Fruit fly (Drosophila melanogaster) whole organism, embryonic: ENCODE measurements around the gene hng2.

Source experiments
- Blimp-1 ChIP-seq: fragments of 200-800 bp; sonication (Bioruptor generic); optimal IDR thresholded peaks from 3 replicates; lab custom pipeline; 2018; ENCODE audit warnings: missing biosample characterization, missing genetic modification characterization, mild to moderate bottlenecking, moderate library complexity, missing genetic modification reagents
- CG10147 ChIP-seq: fragments of 200-800 bp; sonication (Bioruptor generic); optimal IDR thresholded peaks from 2 replicates; lab custom pipeline; 2019; ENCODE audit warnings: missing biosample characterization, mild to moderate bottlenecking, missing genetic modification characterization, moderate library complexity
- CG10565 ChIP-seq: fragments of 200-800 bp; sonication (Bioruptor generic); optimal IDR thresholded peaks from 3 replicates; lab custom pipeline; 2016; ENCODE audit warnings: missing biosample characterization, mild to moderate bottlenecking, missing genetic modification characterization
- CG10979 ChIP-seq: fragments of 200-800 bp; sonication (Bioruptor generic); optimal IDR thresholded peaks from 2 replicates; lab custom pipeline; 2018; ENCODE audit warnings: missing biosample characterization, mild to moderate bottlenecking, missing genetic modification characterization, moderate library complexity
- CG11504 ChIP-seq: fragments of 200-800 bp; sonication (Bioruptor generic); optimal IDR thresholded peaks from 3 replicates; lab custom pipeline; 2019; ENCODE audit warnings: missing biosample characterization, mild to moderate bottlenecking, missing genetic modification characterization, moderate library complexity
- CG13287 ChIP-seq: fragments of 200-800 bp; sonication (Bioruptor generic); IDR thresholded peaks from 2 replicates; pipeline ENCODE4 v1.3.6; 2022; ENCODE audit warnings: missing biosample characterization, missing genetic modification characterization; ENCODE audit not compliant: partially characterized antibody
- CG13424 ChIP-seq: fragments of 200-800 bp; sonication (Bioruptor generic); optimal IDR thresholded peaks from 2 replicates; lab custom pipeline; 2019; ENCODE audit warnings: missing biosample characterization, mild to moderate bottlenecking, missing genetic modification characterization, moderate library complexity
- CG18011 ChIP-seq: fragments of 200-800 bp; sonication (Bioruptor generic); optimal IDR thresholded peaks from 2 replicates; lab custom pipeline; 2017; ENCODE audit warnings: missing biosample characterization, missing genetic modification characterization, mild to moderate bottlenecking, moderate library complexity, missing genotype
- CG2678 ChIP-seq: fragments of 200-800 bp; sonication (Bioruptor generic); optimal IDR thresholded peaks from 3 replicates; lab custom pipeline; 2019; ENCODE audit warnings: missing biosample characterization, mild to moderate bottlenecking, missing genetic modification characterization, moderate library complexity
- CG30020 ChIP-seq: fragments of 200-800 bp; optimal IDR thresholded peaks from 2 replicates; lab custom pipeline; 2019; ENCODE audit warnings: missing biosample characterization, mild to moderate bottlenecking, missing genetic modification characterization, moderate library complexity
- CG3407 ChIP-seq: fragments of 200-800 bp; sonication (Bioruptor generic); optimal IDR thresholded peaks from 2 replicates; lab custom pipeline; 2018; ENCODE audit warnings: missing biosample characterization, mild to moderate bottlenecking, missing genetic modification characterization
- CG3726 ChIP-seq: fragments of 200-800 bp; sonication (Bioruptor generic); IDR thresholded peaks from 3 replicates; pipeline ENCODE4, ENCODE4 v1.3.6; 2022; ENCODE audit warnings: missing biosample characterization, missing genetic modification characterization
- CG4282 ChIP-seq: fragments of 200-800 bp; sonication (Bioruptor generic); optimal IDR thresholded peaks from 2 replicates; lab custom pipeline; 2016; ENCODE audit warnings: missing biosample characterization, missing genetic modification characterization
- CG7928 ChIP-seq: fragments of 200-800 bp; sonication (Bioruptor generic); optimal IDR thresholded peaks from 2 replicates; lab custom pipeline; 2017; ENCODE audit warnings: missing biosample characterization, mild to moderate bottlenecking, missing genetic modification characterization
- CG7963 ChIP-seq: fragments of 200-800 bp; sonication (Bioruptor generic); IDR thresholded peaks from 3 replicates; pipeline ENCODE4 v1.3.6; 2022; ENCODE audit warnings: missing biosample characterization, missing genetic modification characterization; ENCODE audit not compliant: partially characterized antibody
- CG8924 ChIP-seq: fragments of 200-800 bp; optimal IDR thresholded peaks from 3 replicates; lab custom pipeline; 2019; ENCODE audit warnings: missing biosample characterization, mild to moderate bottlenecking, missing genetic modification characterization, moderate library complexity
- CG9609 ChIP-seq: fragments of 200-800 bp; sonication (Bioruptor generic); optimal IDR thresholded peaks from 3 replicates; lab custom pipeline; 2016; ENCODE audit warnings: missing biosample characterization, missing genetic modification characterization
- CG9876 ChIP-seq: fragments of 200-800 bp; sonication (Bioruptor generic); optimal IDR thresholded peaks from 2 replicates; lab custom pipeline; 2016; ENCODE audit warnings: missing biosample characterization, missing genetic modification characterization
- Dip3 ChIP-seq: fragments of 200-800 bp; sonication (Bioruptor generic); optimal IDR thresholded peaks from 3 replicates; lab custom pipeline; 2016; ENCODE audit warnings: missing biosample characterization, missing genetic modification characterization
- Ets97D ChIP-seq: fragments of 200-800 bp; sonication (Bioruptor generic); optimal IDR thresholded peaks from 3 replicates; lab custom pipeline; 2016; ENCODE audit warnings: missing biosample characterization, missing genetic modification characterization
- Gug ChIP-seq: fragments of 200-800 bp; sonication (Bioruptor generic); IDR thresholded peaks from 4 replicates; pipeline ENCODE4 v1.3.6; 2022; ENCODE audit warnings: missing biosample characterization, missing genetic modification characterization
- HHEX ChIP-seq: fragments of 200-800 bp; sonication (Bioruptor generic); optimal IDR thresholded peaks from 3 replicates; lab custom pipeline; 2017; ENCODE audit warnings: missing biosample characterization, mild to moderate bottlenecking, missing genetic modification characterization, missing genetic modification reagents
- HmgD ChIP-seq: fragments of 200-800 bp; sonication (Bioruptor generic); optimal IDR thresholded peaks from 3 replicates; lab custom pipeline; 2016; ENCODE audit warnings: missing biosample characterization, missing genetic modification characterization
- Jarid2 ChIP-seq: fragments of 200-800 bp; sonication (Bioruptor generic); optimal IDR thresholded peaks from 3 replicates; lab custom pipeline; 2017; ENCODE audit warnings: mild to moderate bottlenecking, missing biosample characterization, missing genetic modification reagents, missing genetic modification characterization
- Mes4 ChIP-seq: fragments of 200-800 bp; sonication (Bioruptor generic); optimal IDR thresholded peaks from 2 replicates; lab custom pipeline; 2016; ENCODE audit warnings: missing biosample characterization, missing genetic modification characterization
- Opbp ChIP-seq: fragments of 200-800 bp; sonication (Bioruptor generic); IDR thresholded peaks from 3 replicates; pipeline ENCODE4 v1.3.6; 2022; ENCODE audit warnings: missing biosample characterization, missing genetic modification characterization; ENCODE audit not compliant: partially characterized antibody
- Poxn ChIP-seq: fragments of 200-800 bp; sonication (Bioruptor generic); IDR thresholded peaks from 2 replicates; pipeline ENCODE4 v1.3.6; 2022; ENCODE audit warnings: missing biosample characterization, missing genetic modification characterization
- Scr ChIP-seq: fragments of 200-800 bp; sonication (Bioruptor generic); IDR thresholded peaks from 2 replicates; pipeline ENCODE4 v1.3.6; 2022; ENCODE audit warnings: missing biosample characterization, missing genetic modification characterization; ENCODE audit not compliant: partially characterized antibody
- Tbp ChIP-seq: fragments of >200 bp; optimal IDR thresholded peaks from 2 replicates; lab custom pipeline; 2018; ENCODE audit warnings: missing biosample characterization, missing genetic modification characterization
- crc ChIP-seq: fragments of 200-800 bp; sonication (Bioruptor generic); optimal IDR thresholded peaks from 2 replicates; lab custom pipeline; 2016; ENCODE audit warnings: missing biosample characterization, missing genetic modification characterization
- croc ChIP-seq: fragments of 200-800 bp; sonication (Bioruptor generic); conservative IDR thresholded peaks from 3 replicates; pipeline ENCODE4 v1.3.6; 2022; ENCODE audit warnings: missing biosample characterization, missing genetic modification characterization
- dati ChIP-seq: fragments of 200-800 bp; sonication (Bioruptor generic); IDR thresholded peaks from 2 replicates; pipeline ENCODE4 v1.3.6; 2022; ENCODE audit warnings: missing biosample characterization, missing genetic modification characterization
- disco-r ChIP-seq: fragments of 200-800 bp; sonication (Bioruptor generic); optimal IDR thresholded peaks from 2 replicates; lab custom pipeline; 2016; ENCODE audit warnings: missing biosample characterization, missing genetic modification characterization
- dmrt11E ChIP-seq: fragments of 200-800 bp; sonication (Bioruptor generic); optimal IDR thresholded peaks from 3 replicates; lab custom pipeline; 2018; ENCODE audit warnings: missing biosample characterization, mild to moderate bottlenecking, missing genetic modification characterization, moderate library complexity
- dpn ChIP-seq, 2 experiments: fragments of 200-800 bp; sonication (Bioruptor generic); optimal IDR thresholded peaks; 3 replicates each; lab custom pipeline; 2016; ENCODE audit warnings: missing biosample characterization in 2 of 2, missing genetic modification characterization in 2 of 2
- ewg ChIP-seq: fragments of 200-800 bp; sonication (Bioruptor generic); optimal IDR thresholded peaks from 3 replicates; lab custom pipeline; 2017; ENCODE audit warnings: mild to moderate bottlenecking, missing biosample characterization, missing genetic modification reagents, missing genetic modification characterization
- ftz-f1 ChIP-seq: fragments of 200-800 bp; sonication (Bioruptor generic); optimal IDR thresholded peaks from 2 replicates; lab custom pipeline; 2016; ENCODE audit warnings: missing biosample characterization, missing genetic modification characterization
- gce ChIP-seq: fragments of 200-800 bp; sonication (Bioruptor generic); IDR thresholded peaks from 3 replicates; pipeline ENCODE4 v1.3.6; 2022; ENCODE audit warnings: missing biosample characterization, missing genetic modification characterization
- gcm ChIP-seq: fragments of 200-800 bp; sonication (Bioruptor generic); optimal IDR thresholded peaks from 2 replicates; lab custom pipeline; 2019; ENCODE audit warnings: missing biosample characterization, mild to moderate bottlenecking, missing genetic modification characterization, moderate library complexity
- her ChIP-seq: fragments of 200-800 bp; sonication (Bioruptor generic); optimal IDR thresholded peaks from 2 replicates; lab custom pipeline; 2016; ENCODE audit warnings: missing biosample characterization, missing genetic modification characterization
- lmd ChIP-seq: fragments of 200-800 bp; sonication (Bioruptor generic); IDR thresholded peaks from 2 replicates; pipeline ENCODE4 v1.3.6; 2022; ENCODE audit warnings: missing biosample characterization, missing genetic modification characterization
- oc ChIP-seq: fragments of 200-800 bp; sonication (Bioruptor generic); optimal IDR thresholded peaks from 2 replicates; lab custom pipeline; 2018; ENCODE audit warnings: missing biosample characterization, mild to moderate bottlenecking, missing genetic modification characterization, moderate library complexity
- pb ChIP-seq: fragments of 200-800 bp; sonication (Bioruptor generic); optimal IDR thresholded peaks from 3 replicates; lab custom pipeline; 2016; ENCODE audit warnings: missing biosample characterization, missing genetic modification characterization
- row ChIP-seq: fragments of 200-800 bp; sonication (Bioruptor generic); IDR thresholded peaks from 3 replicates; pipeline ENCODE4 v1.3.6; 2022; ENCODE audit warnings: missing biosample characterization, missing genetic modification characterization
- sens ChIP-seq: fragments of 200-800 bp; sonication (Bioruptor generic); peaks from one replicate; lab custom pipeline; 2016; ENCODE audit warnings: missing biosample characterization, missing genetic modification characterization
- shn ChIP-seq: fragments of 200-800 bp; sonication (Bioruptor generic); optimal IDR thresholded peaks from 3 replicates; lab custom pipeline; 2016; ENCODE audit warnings: missing biosample characterization, missing genetic modification characterization
- sima ChIP-seq: fragments of 200-800 bp; sonication (Bioruptor generic); optimal IDR thresholded peaks from 2 replicates; lab custom pipeline; 2016; ENCODE audit warnings: missing biosample characterization, missing genetic modification characterization
- sna ChIP-seq: fragments of 200-800 bp; sonication (Bioruptor generic); IDR thresholded peaks from 2 replicates; pipeline ENCODE4 v1.3.6; 2022; ENCODE audit warnings: missing biosample characterization, missing genetic modification characterization; ENCODE audit not compliant: partially characterized antibody
- tgo ChIP-seq: fragments of 200-800 bp; sonication (Bioruptor generic); IDR thresholded peaks from 3 replicates; pipeline ENCODE4 v1.3.6; 2022; ENCODE audit warnings: missing biosample characterization, missing genetic modification characterization
- toy ChIP-seq: fragments of 200-800 bp; sonication (Bioruptor generic); IDR thresholded peaks from 2 replicates; pipeline ENCODE4 v1.3.6; 2022; ENCODE audit warnings: missing biosample characterization, missing genetic modification characterization
- zen ChIP-seq: fragments of 200-800 bp; sonication (Bioruptor generic); optimal IDR thresholded peaks from 3 replicates; lab custom pipeline; 2018; ENCODE audit warnings: missing biosample characterization, mild to moderate bottlenecking, missing genetic modification characterization, moderate library complexity

The hng2 gene

dm6 chr3R:8819551-8820057 is 13.5 kb downstream of the hng2 start (continued):
- TF ChIP-seq Tbp, result no peak
- TF ChIP-seq CG13424 (tag; lab: Kevin White, UChicago), result no peak
- TF ChIP-seq ewg (GFP tag; lab: Kevin White, UChicago), result no peak
- TF ChIP-seq CG11504 (tag; lab: Kevin White, UChicago), result peak; percentile 9
- TF ChIP-seq CG4282 (GFP tag; lab: Kevin White, UChicago), result peak; percentile 36
- peak; percentile 14 for TF ChIP-seq HHEX (GFP tag; lab: Kevin White, UChicago)
- TF ChIP-seq Opbp (GFP tag; lab: Robert Waterston, UW), result 0 out of 3 replicates have a peak, but pooled peaks have one; percentile 7
- TF ChIP-seq CG10565 (GFP tag; lab: Kevin White, UChicago), result no peak
- no peak for TF ChIP-seq dpn (GFP tag; optimal IDR thresholded peaks at IDR 0.05; lab: Kevin White, UChicago)
- TF ChIP-seq dmrt11E (tag; lab: Kevin White, UChicago), result peak; percentile 16
- no peak for TF ChIP-seq CG7928
- TF ChIP-seq HmgD (GFP tag; lab: Kevin White, UChicago), result no peak
- no peak for TF ChIP-seq Gug (GFP tag; lab: Robert Waterston, UW)
- TF ChIP-seq Scr (GFP tag; lab: Robert Waterston, UW), result no peak
- TF ChIP-seq pb (GFP tag; lab: Kevin White, UChicago), result peak; percentile 31
- TF ChIP-seq Blimp-1 (GFP tag; lab: Kevin White, UChicago), result no peak
- TF ChIP-seq CG10979 (tag; lab: Kevin White, UChicago), result peak; percentile 13
- no peak; the same call in 1 of the 2 replicates for TF ChIP-seq CG13287 (GFP tag; lab: Robert Waterston, UW)
- TF ChIP-seq Mes4 (GFP tag; lab: Kevin White, UChicago), result no peak
- no peak for TF ChIP-seq CG3726 (GFP tag; lab: Robert Waterston, UW)
- TF ChIP-seq CG7963 (GFP tag; lab: Robert Waterston, UW), result no peak
- no peak for TF ChIP-seq CG3407 (GFP tag; lab: Kevin White, UChicago)
- TF ChIP-seq Dip3 (GFP tag; lab: Kevin White, UChicago), result peak; percentile 13
- TF ChIP-seq sima (GFP tag; lab: Kevin White, UChicago), result no peak
- no peak for TF ChIP-seq croc (GFP tag; lab: Robert Waterston, UW)
- TF ChIP-seq CG8924 (tag; lab: Kevin White, UChicago), result no peak
- no peak for TF ChIP-seq Poxn (GFP tag; lab: Robert Waterston, UW)
- no peak for TF ChIP-seq ftz-f1 (GFP tag; lab: Kevin White, UChicago)
- peak; percentile 28 for TF ChIP-seq her (GFP tag; lab: Kevin White, UChicago)
- no peak for TF ChIP-seq CG9609 (GFP tag; lab: Kevin White, UChicago)
- TF ChIP-seq disco-r (GFP tag; lab: Kevin White, UChicago), result no peak
- peak; percentile 3 for TF ChIP-seq CG18011 (GFP tag; lab: Kevin White, UChicago)
- no peak for TF ChIP-seq CG10147
- peak; percentile 42 for TF ChIP-seq CG2678 (tag; lab: Kevin White, UChicago)
- no peak for TF ChIP-seq tgo
- TF ChIP-seq shn, result no peak
- TF ChIP-seq Jarid2 (GFP tag; lab: Kevin White, UChicago), result peak; percentile 14
- peak; percentile 90 for TF ChIP-seq sens (GFP tag; lab: Kevin White, UChicago)
- peak; percentile 23; the same call in 1 of the 3 replicates for TF ChIP-seq row
- TF ChIP-seq zen, result peak; percentile 46
- no peak for TF ChIP-seq CG30020 (tag; lab: Kevin White, UChicago)
- TF ChIP-seq dati (GFP tag; lab: Robert Waterston, UW), result no peak
- no peak for TF ChIP-seq sna (GFP tag; lab: Robert Waterston, UW)
- TF ChIP-seq lmd (GFP tag; lab: Robert Waterston, UW), result no peak
- TF ChIP-seq gcm, result no peak
- TF ChIP-seq crc, result no peak
- TF ChIP-seq Ets97D (GFP tag; lab: Kevin White, UChicago), result no peak
- no peak for TF ChIP-seq oc
- TF ChIP-seq gce (GFP tag; lab: Robert Waterston, UW), result no peak
- no peak for TF ChIP-seq CG9876 (GFP tag; lab: Kevin White, UChicago)
- TF ChIP-seq toy (GFP tag; lab: Robert Waterston, UW), result no peak
